Fruit fly (Drosophila melanogaster): ENCODE measurements around the gene Nf1.

DNA sequence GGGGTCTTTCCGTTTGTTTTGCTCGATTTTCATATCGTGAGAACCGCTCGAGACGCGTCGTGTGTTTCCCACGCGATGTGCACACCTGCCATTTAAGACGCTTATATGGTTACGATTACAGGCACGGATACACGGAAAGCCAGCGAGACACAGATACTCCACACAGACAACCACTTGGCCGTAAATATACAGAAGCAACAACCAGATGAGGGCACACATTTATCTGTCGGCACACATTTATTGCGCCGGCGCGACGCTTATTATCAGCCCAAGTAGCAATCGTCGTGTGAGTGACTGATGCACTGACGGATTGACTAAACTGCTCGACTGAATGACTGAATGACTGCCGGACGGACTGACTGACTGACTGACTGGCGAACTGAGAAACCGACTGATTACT lies 47.7 kb downstream of the Nf1 start:
- no peak for TF ChIP-seq ttk (optimal IDR thresholded peaks at IDR 0.05)
- no peak for TF ChIP-seq insv (optimal IDR thresholded peaks at IDR 0.05)
- TF ChIP-seq h (optimal IDR thresholded peaks at IDR 0.05): no peak

Measured in Kc167 (cell line).